Worm (Caenorhabditis elegans) whole organism, L1 larva: Measurements from ENCODE around the gene flap-1.

Experiments used
- C16A3.4 ChIP-seq: fragments of 150-350 bp; optimal IDR thresholded peaks from 2 replicates; lab custom pipeline; 2014; ENCODE audit warnings: missing biosample characterization, missing genetic modification characterization
- C34B4.2 ChIP-seq: sonication (generic microtip); optimal IDR thresholded peaks from 2 replicates; lab custom pipeline; 2017; ENCODE audit warnings: mild to moderate bottlenecking, missing genetic modification characterization, missing compliant biosample characterization
- aha-1 ChIP-seq: fragments of 150-350 bp; optimal IDR thresholded peaks from 2 replicates; lab custom pipeline; 2014; ENCODE audit warnings: missing biosample characterization, missing genetic modification characterization
- blmp-1 ChIP-seq: fragments of 150-350 bp; optimal IDR thresholded peaks from 2 replicates; lab custom pipeline; 2014; ENCODE audit warnings: missing biosample characterization, missing genetic modification characterization
- ceh-63 ChIP-seq: fragments of 200-800 bp; sonication (Bioruptor generic); optimal IDR thresholded peaks from 2 replicates; lab custom pipeline; 2018; ENCODE audit warnings: mild to moderate bottlenecking, missing genetic modification characterization, missing compliant biosample characterization
- ceh-82 ChIP-seq, 3 experiments: fragments of 150-350 bp in 1 of 3; sonication (generic microtip) in 2 of 3; optimal IDR thresholded peaks; 2 replicates each; lab custom pipeline; 2014 to 2017; ENCODE audit warnings: missing biosample characterization in 3 of 3, missing genetic modification characterization in 3 of 3
- dpl-1 ChIP-seq, 3 experiments: fragments of 150-350 bp in 2 of 3; sonication (generic microtip) in 1 of 3; optimal IDR thresholded peaks; 2 replicates each; lab custom pipeline; 2014 to 2017; ENCODE audit warnings: missing biosample characterization in 3 of 3, missing genetic modification characterization in 3 of 3, missing genetic modification reagents in 3 of 3
- dsc-1 ChIP-seq: sonication (generic microtip); optimal IDR thresholded peaks from 2 replicates; lab custom pipeline; 2016; ENCODE audit warnings: mild to moderate bottlenecking, missing genetic modification characterization, missing compliant biosample characterization
- efl-1 ChIP-seq, 4 experiments: fragments of 150-350 bp; optimal IDR thresholded peaks in 3 of 4; peaks in 1 of 4; 1 replicate in 1 of 4; 2 replicates in 3 of 4; lab custom pipeline; 2014; ENCODE audit warnings: missing biosample characterization in 2 of 4, missing genetic modification characterization in 2 of 4, missing genetic modification reagents in 2 of 4
- elt-3 ChIP-seq, 6 experiments: fragments of 150-350 bp in 1 of 6; sonication (generic microtip); optimal IDR thresholded peaks; 2 replicates each; lab custom pipeline; 2017 to 2018; ENCODE audit warnings: missing biosample characterization in 6 of 6, missing genetic modification characterization in 6 of 6, inconsistent platforms in 1 of 6
- ets-5 ChIP-seq: fragments of 200-800 bp; sonication (Bioruptor generic); IDR thresholded peaks from 2 replicates; pipeline ENCODE4 v1.3.6; 2022; ENCODE audit warnings: missing genetic modification characterization, missing compliant biosample characterization
- hlh-4 ChIP-seq: sonication (generic microtip); optimal IDR thresholded peaks from 2 replicates; lab custom pipeline; 2016; ENCODE audit warnings: mild to moderate bottlenecking, missing genetic modification characterization, missing compliant biosample characterization
- lin-14 ChIP-seq: fragments of 200-800 bp; sonication (Bioruptor generic); optimal IDR thresholded peaks from 2 replicates; lab custom pipeline; 2018; ENCODE audit warnings: mild to moderate bottlenecking, missing genetic modification characterization, moderate library complexity, missing compliant biosample characterization
- lin-35 ChIP-seq, 2 experiments: fragments of 150-350 bp; optimal IDR thresholded peaks; 2 replicates each; lab custom pipeline; 2014; ENCODE audit warnings: missing biosample characterization in 2 of 2, missing genetic modification characterization in 2 of 2, missing genetic modification reagents in 2 of 2
- lin-39 ChIP-seq: fragments of 150-350 bp; optimal IDR thresholded peaks from 2 replicates; lab custom pipeline; 2014; ENCODE audit warnings: missing biosample characterization, missing genetic modification reagents, missing genetic modification characterization
- lsy-2 ChIP-seq, 2 experiments: fragments of 150-350 bp; optimal IDR thresholded peaks; 2 replicates each; lab custom pipeline; 2014; ENCODE audit warnings: missing biosample characterization in 2 of 2, missing genetic modification characterization in 2 of 2
- mep-1 ChIP-seq: fragments of 150-350 bp; optimal IDR thresholded peaks from 2 replicates; lab custom pipeline; 2014; ENCODE audit warnings: missing biosample characterization, missing genetic modification characterization
- nhr-11 ChIP-seq: fragments of 150-350 bp; optimal IDR thresholded peaks from 2 replicates; lab custom pipeline; 2014; ENCODE audit warnings: missing biosample characterization, missing genetic modification characterization
- nhr-20 ChIP-seq: sonication (generic microtip); optimal IDR thresholded peaks from 2 replicates; lab custom pipeline; 2016; ENCODE audit warnings: mild to moderate bottlenecking, missing genetic modification characterization, missing compliant biosample characterization
- nhr-47 ChIP-seq: sonication (generic microtip); optimal IDR thresholded peaks from 2 replicates; lab custom pipeline; 2016; ENCODE audit warnings: mild to moderate bottlenecking, missing genetic modification characterization, moderate library complexity, missing compliant biosample characterization
- nhr-71 ChIP-seq: sonication (generic microtip); optimal IDR thresholded peaks from 2 replicates; lab custom pipeline; 2016; ENCODE audit warnings: mild to moderate bottlenecking, missing genetic modification characterization, moderate library complexity, missing compliant biosample characterization
- nhr-76 ChIP-seq: sonication (generic microtip); optimal IDR thresholded peaks from 2 replicates; lab custom pipeline; 2017; ENCODE audit warnings: missing biosample characterization, missing genetic modification characterization
- nhr-85 ChIP-seq: sonication (generic microtip); peaks from one replicate; lab custom pipeline; 2016; ENCODE audit warnings: missing genetic modification characterization, inconsistent platforms, missing compliant biosample characterization
- pag-3 ChIP-seq: sonication (generic microtip); optimal IDR thresholded peaks from 2 replicates; lab custom pipeline; 2017; ENCODE audit warnings: missing genetic modification characterization, mild to moderate bottlenecking, missing compliant biosample characterization, antibody characterized with exemption, borderline replicate concordance; ENCODE audit not compliant: insufficient read depth
- rnt-1 ChIP-seq: sonication (generic microtip); optimal IDR thresholded peaks from 2 replicates; lab custom pipeline; 2016; ENCODE audit warnings: mild to moderate bottlenecking, missing genetic modification characterization, moderate library complexity, missing compliant biosample characterization
- snu-23 ChIP-seq: sonication (generic microtip); optimal IDR thresholded peaks from 2 replicates; lab custom pipeline; 2016; ENCODE audit warnings: missing genetic modification characterization, missing compliant biosample characterization
- swsn-7 ChIP-seq: sonication (generic microtip); optimal IDR thresholded peaks from 2 replicates; lab custom pipeline; 2016; ENCODE audit warnings: missing genetic modification characterization, missing compliant biosample characterization
- tbx-2 ChIP-seq: sonication (generic microtip); optimal IDR thresholded peaks from 2 replicates; lab custom pipeline; 2016; ENCODE audit warnings: missing genetic modification characterization, missing compliant biosample characterization
- unc-30 ChIP-seq: sonication (generic microtip); optimal IDR thresholded peaks from 2 replicates; lab custom pipeline; 2017; ENCODE audit warnings: missing biosample characterization, missing genetic modification characterization
- unc-98 ChIP-seq: fragments of 200-800 bp; sonication (Bioruptor generic); IDR thresholded peaks from 2 replicates; pipeline ENCODE4 v1.3.6; 2022; ENCODE audit warnings: missing genetic modification characterization, missing compliant biosample characterization
- xbp-1 ChIP-seq: sonication (generic microtip); optimal IDR thresholded peaks from 2 replicates; lab custom pipeline; 2016; ENCODE audit warnings: missing genetic modification characterization, missing compliant biosample characterization

flap-1 gene

DNA sequence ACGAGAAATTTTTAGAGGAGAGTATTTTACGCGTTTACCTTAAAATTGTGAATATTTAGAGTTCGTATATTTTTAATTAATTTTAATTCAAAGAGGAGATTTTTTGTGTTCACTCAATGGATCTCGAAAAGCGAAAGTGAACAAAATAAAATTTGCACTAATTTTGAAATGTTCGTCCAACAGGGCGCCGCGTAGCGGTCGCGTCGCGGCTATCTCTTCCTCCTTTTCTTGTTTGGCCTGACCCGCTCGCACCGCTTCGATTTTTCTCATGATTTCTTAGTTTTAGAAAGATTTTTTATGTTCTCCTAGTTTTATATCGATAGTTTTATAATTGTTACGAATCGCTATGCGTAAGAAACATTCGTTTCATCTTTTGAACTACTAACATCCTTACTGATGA, 22.8 kb upstream of the flap-1 start (continued):
- TF ChIP-seq C34B4.2 (tag; lab: Kevin White, UChicago): no peak
- peak in 1 of 3 experiments; percentile 37 for TF ChIP-seq dpl-1 (GFP tag; optimal IDR thresholded peaks at IDR 0.05; lab: Kevin White, UChicago)
- TF ChIP-seq, all 84 proteins: peak for 7

DNA sequence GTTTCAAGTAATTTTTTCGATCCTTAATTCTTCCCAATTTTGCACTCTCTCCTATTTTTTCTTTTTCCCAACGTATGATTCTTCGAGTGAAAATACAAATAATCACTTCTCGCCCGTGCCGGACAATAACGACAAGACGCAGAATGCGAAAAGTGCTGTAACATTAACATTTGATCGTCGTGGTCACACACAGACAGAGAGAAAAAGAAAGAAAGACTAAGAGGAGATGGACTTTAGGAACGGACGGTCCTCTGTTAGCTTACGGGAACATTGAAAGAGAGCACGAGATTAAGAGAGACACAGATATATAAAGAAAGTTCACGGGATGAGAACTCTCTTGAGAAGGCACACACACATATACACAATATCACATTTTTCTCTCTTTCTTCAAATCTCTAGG, 19.3 kb upstream of the flap-1 start:
- no peak for TF ChIP-seq pag-3 (tag; lab: Kevin White, UChicago)
- TF ChIP-seq nhr-47 (tag; lab: Kevin White, UChicago): no peak
- TF ChIP-seq mep-1 (tag; lab: Kevin White, UChicago): peak; percentile 21
- no peak for TF ChIP-seq lin-39 (tag; lab: Kevin White, UChicago)
- TF ChIP-seq nhr-11 (tag; lab: Kevin White, UChicago): no peak
- peak in 1 of 2 experiments; percentile 15 for TF ChIP-seq lin-35 (GFP tag; optimal IDR thresholded peaks at IDR 0.05; lab: Kevin White, UChicago)
- peak; percentile 52 for TF ChIP-seq blmp-1 (tag; lab: Kevin White, UChicago)
- TF ChIP-seq elt-3 (tag; optimal IDR thresholded peaks at IDR 0.05; lab: Kevin White, UChicago): no peak
- TF ChIP-seq lsy-2 (tag; optimal IDR thresholded peaks at IDR 0.05; lab: Kevin White, UChicago): peak in 1 of 2 experiments; percentile 3
- no peak for TF ChIP-seq ets-5 (GFP tag; lab: Robert Waterston, UW)
- no peak for TF ChIP-seq dpl-1 (GFP tag; optimal IDR thresholded peaks at IDR 0.05; lab: Kevin White, UChicago)
- peak; percentile 44 for TF ChIP-seq lin-14 (GFP tag; lab: Kevin White, UChicago)
- TF ChIP-seq unc-30 (tag; lab: Kevin White, UChicago): no peak

DNA sequence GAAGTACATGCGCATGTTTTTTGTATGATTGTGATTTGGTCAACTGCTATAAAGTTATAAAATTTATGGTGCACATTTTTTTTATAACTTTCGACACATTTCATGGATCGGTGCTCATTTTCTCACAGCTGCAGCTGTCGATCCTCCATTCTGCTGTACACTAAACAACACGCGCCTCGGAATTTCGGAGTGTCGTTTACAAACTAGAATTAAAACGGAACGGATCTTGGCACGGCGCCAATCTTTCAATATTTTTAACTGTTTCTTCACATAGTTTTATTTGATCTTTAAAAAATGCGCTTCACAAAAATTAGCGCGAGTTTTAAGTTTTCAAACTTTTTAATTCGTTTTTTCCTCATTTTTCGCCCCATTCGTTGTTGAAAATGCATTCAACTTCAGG, 17.8 kb upstream of the flap-1 start, which contains the start of gene let-711:
let-711 (plus strand) TSS at position 337 of the 400 bp plus-strand sequence.
- peak; percentile 36 for TF ChIP-seq blmp-1 (tag; lab: Kevin White, UChicago)
- peak; percentile 16 to 49 for TF ChIP-seq efl-1 (optimal IDR thresholded peaks at IDR 0.05; lab: Kevin White, UChicago)
- TF ChIP-seq efl-1 (GFP tag; optimal IDR thresholded peaks at IDR 0.05 in 1 of 2; lab: Kevin White, UChicago): peak; percentile 12 to 39
- TF ChIP-seq aha-1 (tag; lab: Kevin White, UChicago): no peak
- TF ChIP-seq lin-35 (GFP tag; optimal IDR thresholded peaks at IDR 0.05; lab: Kevin White, UChicago): peak; percentile 37 to 52
- TF ChIP-seq nhr-71 (tag; lab: Kevin White, UChicago): peak; percentile 41
- TF ChIP-seq xbp-1 (tag; lab: Kevin White, UChicago): no peak
- peak; percentile 26 for TF ChIP-seq snu-23 (GFP tag; lab: Kevin White, UChicago)
- TF ChIP-seq mep-1 (tag; lab: Kevin White, UChicago): peak; percentile 17
- peak; percentile 8 for TF ChIP-seq rnt-1 (tag; lab: Kevin White, UChicago)
- TF ChIP-seq unc-98 (GFP tag; lab: Robert Waterston, UW): no peak
- peak in 1 of 3 experiments; percentile 20 for TF ChIP-seq ceh-82 (tag; optimal IDR thresholded peaks at IDR 0.05; lab: Kevin White, UChicago)
- peak; percentile 22 to 47 for TF ChIP-seq lsy-2 (tag; optimal IDR thresholded peaks at IDR 0.05; lab: Kevin White, UChicago)
- TF ChIP-seq nhr-20: peak; percentile 25
- no peak for TF ChIP-seq nhr-85 (tag; lab: Kevin White, UChicago)
- TF ChIP-seq dpl-1 (GFP tag; optimal IDR thresholded peaks at IDR 0.05; lab: Kevin White, UChicago): peak in 2 of 3 experiments; percentile 19 to 36
- TF ChIP-seq swsn-7 (tag; lab: Kevin White, UChicago): peak; percentile 17
- TF ChIP-seq dsc-1 (tag; lab: Kevin White, UChicago): peak; percentile 24

DNA sequence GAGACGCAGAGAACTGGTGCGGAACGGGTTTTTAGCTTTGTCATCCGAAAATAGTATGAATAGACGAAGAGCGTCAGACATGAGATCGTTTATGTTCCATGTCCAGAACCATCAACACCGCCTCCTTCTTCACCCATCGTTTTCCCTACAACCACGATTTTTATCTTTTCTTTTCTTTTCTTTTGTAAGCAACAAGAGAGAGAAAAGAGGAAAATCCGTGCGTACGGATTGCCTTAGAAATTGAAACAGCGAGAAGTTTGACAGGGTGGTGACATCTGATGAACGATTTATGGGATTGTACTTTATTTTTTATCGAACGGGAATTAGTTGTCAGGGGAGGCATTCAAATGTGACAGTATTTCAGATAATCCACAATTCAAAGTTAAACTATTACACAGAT, 17.1 kb upstream of the flap-1 start, which contains the start of gene abu-13:
abu-13 (minus strand) TSS at position 152 of the 400 bp plus-strand sequence.
- no peak for TF ChIP-seq efl-1 (optimal IDR thresholded peaks at IDR 0.05; lab: Kevin White, UChicago)
- TF ChIP-seq efl-1 (GFP tag; optimal IDR thresholded peaks at IDR 0.05 in 1 of 2; lab: Kevin White, UChicago): peak in 1 of 2 experiments; percentile 21
- TF ChIP-seq blmp-1 (tag; lab: Kevin White, UChicago): peak; percentile 93
- TF ChIP-seq nhr-76: no peak
- peak; percentile 19 for TF ChIP-seq nhr-85 (tag; lab: Kevin White, UChicago)

DNA sequence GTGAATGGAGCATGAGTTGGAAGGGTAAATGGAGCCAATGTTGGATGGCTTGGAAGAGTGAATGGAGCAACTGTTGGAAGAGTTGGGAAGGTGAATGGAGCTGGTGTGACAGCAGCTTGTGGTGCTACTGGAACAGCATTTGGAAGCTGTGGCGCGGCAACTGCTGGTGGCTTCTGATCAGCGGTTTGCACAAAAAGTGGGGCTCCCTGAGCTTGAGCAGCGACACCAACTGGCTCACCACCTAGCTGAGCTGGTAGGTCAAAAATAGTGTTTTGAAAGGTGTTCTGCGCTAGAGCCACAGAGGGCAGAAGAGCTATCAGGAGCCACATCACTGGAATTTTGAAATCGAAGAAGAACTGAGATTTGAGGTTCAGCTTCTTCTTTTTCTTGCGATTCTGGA, 16.7 kb upstream of the flap-1 start:
- TF ChIP-seq tbx-2 (tag; lab: Kevin White, UChicago) (no peak), swsn-7 (tag; lab: Kevin White, UChicago) (no peak), C16A3.4 (tag; lab: Kevin White, UChicago) (no peak), ceh-63 (GFP tag; lab: Kevin White, UChicago) (no peak), hlh-4 (tag; lab: Kevin White, UChicago) (no peak), efl-1 (optimal IDR thresholded peaks at IDR 0.05; lab: Kevin White, UChicago) (no peak), efl-1 (GFP tag; optimal IDR thresholded peaks at IDR 0.05 in 1 of 2; lab: Kevin White, UChicago) (peak in 1 of 2 experiments; percentile 18)
